Fruit fly (Drosophila melanogaster): ENCODE results near the gene CG5664.

CG5664 gene

dm6 chr3L:21417884-21418536, 23.2 kb downstream of the CG5664 start (continued):
- no peak for TF ChIP-seq pan (optimal IDR thresholded peaks at IDR 0.05)
- peak in 1 of 2 experiments; percentile 66 for TF ChIP-seq pan (GFP tag; optimal IDR thresholded peaks at IDR 0.05 in 1 of 2, IDR thresholded peaks at IDR 0.05 in 1 of 2)
- TF ChIP-seq CG14965 (GFP tag; optimal IDR thresholded peaks at IDR 0.05; ENCODE audit: borderline replicate concordance), result no peak
- no peak for TF ChIP-seq CG31388 (GFP tag; optimal IDR thresholded peaks at IDR 0.05)
- 0 out of 2 replicates have a peak, but pooled peaks have one; percentile 21 for TF ChIP-seq CG7372 (GFP tag; IDR thresholded peaks at IDR 0.05)
- TF ChIP-seq dpn (GFP tag; optimal IDR thresholded peaks at IDR 0.05), result peak; percentile 17 to 52
- TF ChIP-seq nerfin-1 (tag; optimal IDR thresholded peaks at IDR 0.05), result no peak
- TF ChIP-seq Doc2 (GFP tag; IDR thresholded peaks at IDR 0.05), result no peak
- TF ChIP-seq Trl (optimal IDR thresholded peaks at IDR 0.05), result no peak
- TF ChIP-seq Trl (GFP tag; optimal IDR thresholded peaks at IDR 0.05), result no peak
- peak; percentile 18 for TF ChIP-seq Chrac-16 (GFP tag; optimal IDR thresholded peaks at IDR 0.05)
- TF ChIP-seq slbo (GFP tag; IDR thresholded peaks at IDR 0.05), result peak; percentile 44; the same call in 1 of the 2 replicates
- TF ChIP-seq gsb (GFP tag; IDR thresholded peaks at IDR 0.05), result 0 out of 2 replicates have a peak, but pooled peaks have one; percentile 21
- TF ChIP-seq klu (GFP tag; IDR thresholded peaks at IDR 0.05), result 0 out of 2 replicates have a peak, but pooled peaks have one; percentile 28
- TF ChIP-seq sob (GFP tag; IDR thresholded peaks at IDR 0.05), result 0 out of 2 replicates have a peak, but pooled peaks have one; percentile 44
- TF ChIP-seq CG18619 (GFP tag; optimal IDR thresholded peaks at IDR 0.05), result peak; percentile 61
- TF ChIP-seq CG7839 (tag; optimal IDR thresholded peaks at IDR 0.05), result peak; percentile 72
- no peak for TF ChIP-seq CHES-1-like (GFP tag; optimal IDR thresholded peaks at IDR 0.05)
- TF ChIP-seq Hr3 (GFP tag; optimal IDR thresholded peaks at IDR 0.05), result peak; percentile 29
- TF ChIP-seq ATbp (GFP tag; optimal IDR thresholded peaks at IDR 0.05), result peak; percentile 42
- TF ChIP-seq Jarid2 (GFP tag; optimal IDR thresholded peaks at IDR 0.05), result peak; percentile 17
- no peak for TF ChIP-seq grn (GFP tag; optimal IDR thresholded peaks at IDR 0.05)
- TF ChIP-seq pnt (GFP tag; optimal IDR thresholded peaks at IDR 0.05), result peak; percentile 5
- no peak for TF ChIP-seq CG18764 (GFP tag; optimal IDR thresholded peaks at IDR 0.05)
- 0 out of 2 replicates have a peak, but pooled peaks have one; percentile 12 for TF ChIP-seq dimm (GFP tag; IDR thresholded peaks at IDR 0.05)
- peak; percentile 57 for TF ChIP-seq D19A (tag; optimal IDR thresholded peaks at IDR 0.05)
- peak; percentile 48; the same call in 1 of the 2 replicates for TF ChIP-seq CG14441 (GFP tag; IDR thresholded peaks at IDR 0.05)
- peak; percentile 18 for TF ChIP-seq CG9817 (tag; optimal IDR thresholded peaks at IDR 0.05)
- peak; percentile 82 for TF ChIP-seq CG11504 (tag; optimal IDR thresholded peaks at IDR 0.05)
- TF ChIP-seq CG12104 (GFP tag; optimal IDR thresholded peaks at IDR 0.05), result no peak
- peak; percentile 61 for TF ChIP-seq CG12659 (GFP tag; optimal IDR thresholded peaks at IDR 0.05)
- peak; percentile 75 for TF ChIP-seq Sox102F (GFP tag; optimal IDR thresholded peaks at IDR 0.05)
- no peak for TF ChIP-seq CG16813 (GFP tag; IDR thresholded peaks at IDR 0.05; ENCODE audit: partially characterized antibody)
- peak; percentile 36 for TF ChIP-seq Dek (tag; optimal IDR thresholded peaks at IDR 0.05)
- no peak for TF ChIP-seq p53 (GFP tag; optimal IDR thresholded peaks at IDR 0.05)
- TF ChIP-seq fd96Cb (tag; optimal IDR thresholded peaks at IDR 0.05), result peak; percentile 49
- TF ChIP-seq Ets97D (GFP tag; optimal IDR thresholded peaks at IDR 0.05), result no peak
- no peak for TF ChIP-seq chn (GFP tag; optimal IDR thresholded peaks at IDR 0.05)
- TF ChIP-seq stc (GFP tag; IDR thresholded peaks at IDR 0.05), result peak; percentile 48; the same call in 1 of the 2 replicates
- TF ChIP-seq HmgZ (tag; optimal IDR thresholded peaks at IDR 0.05), result peak; percentile 0
- TF ChIP-seq Meics (GFP tag; optimal IDR thresholded peaks at IDR 0.05), result peak; percentile 73
- TF ChIP-seq danr (GFP tag; IDR thresholded peaks at IDR 0.05), result peak; percentile 44; the same call in 1 of the 2 replicates
- TF ChIP-seq exex (tag; optimal IDR thresholded peaks at IDR 0.05), result peak; percentile 16
- TF ChIP-seq CG12155 (GFP tag; optimal IDR thresholded peaks at IDR 0.05), result peak; percentile 33
- peak; percentile 9 for TF ChIP-seq kni (GFP tag; optimal IDR thresholded peaks at IDR 0.05)
- no peak for TF ChIP-seq CrebB (tag; optimal IDR thresholded peaks at IDR 0.05)
- no peak for TF ChIP-seq prd (optimal IDR thresholded peaks at IDR 0.05)
- TF ChIP-seq prd (GFP tag; IDR thresholded peaks at IDR 0.05), result peak; percentile 34; the same call in 1 of the 3 replicates
- peak; percentile 52 for TF ChIP-seq az2 (GFP tag; optimal IDR thresholded peaks at IDR 0.05)
- TF ChIP-seq tin (GFP tag; optimal IDR thresholded peaks at IDR 0.05), result peak; percentile 45
